Worm (Caenorhabditis elegans): Measurements from ENCODE around the gene H03A11.2.

- no peak for TF ChIP-seq daf-12 (tag; optimal IDR thresholded peaks at IDR 0.05)
- no peak for TF ChIP-seq ztf-11 (tag; optimal IDR thresholded peaks at IDR 0.05)
- no peak for TF ChIP-seq nhr-77 (tag; optimal IDR thresholded peaks at IDR 0.05)
- no peak for TF ChIP-seq ama-1 (optimal IDR thresholded peaks at IDR 0.05)
- TF ChIP-seq fkh-10 (GFP tag; optimal IDR thresholded peaks at IDR 0.05) = no peak
- no peak for TF ChIP-seq ceh-16 (tag; optimal IDR thresholded peaks at IDR 0.05)
Measured at ce11 chrX:15221865-15222551, 8.4 kb downstream of the H03A11.2 start.
